Fruit fly (Drosophila melanogaster): ENCODE data around the gene CG2924.

The CG2924 gene

dm6 chrX:2262511-2262910, 8.1 kb downstream of the CG2924 start, which contains the start of the genes temp and CG3071:
Gene temp, minus strand, starts transcription at chrX:2262515.
Gene CG3071, plus strand, starts transcription at chrX:2262837.
- TF ChIP-seq Abd-B (GFP tag; optimal IDR thresholded peaks at IDR 0.05) (peak; percentile 73), lbe (GFP tag; optimal IDR thresholded peaks at IDR 0.05) (peak; percentile 9), CG2202 (tag; optimal IDR thresholded peaks at IDR 0.05) (peak; percentile 6), Mrtf (GFP tag; IDR thresholded peaks at IDR 0.05) (no peak), pzg (GFP tag; optimal IDR thresholded peaks at IDR 0.05) (peak; percentile 43), Vsx1 (GFP tag; optimal IDR thresholded peaks at IDR 0.05) (peak; percentile 2), MESR4 (GFP tag; optimal IDR thresholded peaks at IDR 0.05) (no peak), Hr3 (GFP tag; optimal IDR thresholded peaks at IDR 0.05) (peak; percentile 72), CG9797 (GFP tag; optimal IDR thresholded peaks at IDR 0.05) (peak; percentile 76), Meics (GFP tag; optimal IDR thresholded peaks at IDR 0.05) (peak; percentile 59), ci (GFP tag; IDR thresholded peaks at IDR 0.05) (no peak; the same call in 2 of the 3 replicates), ac (GFP tag; optimal IDR thresholded peaks at IDR 0.05) (no peak), unc-4 (GFP tag; IDR thresholded peaks at IDR 0.05; ENCODE audit: partially characterized antibody) (no peak), Doc2 (GFP tag; IDR thresholded peaks at IDR 0.05) (no peak), CG4820 (GFP tag; optimal IDR thresholded peaks at IDR 0.05) (peak; percentile 44), ase (GFP tag; IDR thresholded peaks at IDR 0.05) (no peak), CG14667 (GFP tag; IDR thresholded peaks at IDR 0.05) (no peak), CG14014 (GFP tag; IDR thresholded peaks at IDR 0.05) (no peak), CG16863 (GFP tag; optimal IDR thresholded peaks at IDR 0.05) (peak; percentile 61), CG2199 (GFP tag; IDR thresholded peaks at IDR 0.05) (no peak), cato (GFP tag; optimal IDR thresholded peaks at IDR 0.05; ENCODE audit: borderline replicate concordance) (no peak), sob (GFP tag; IDR thresholded peaks at IDR 0.05) (peak; percentile 52), schlank (tag; optimal IDR thresholded peaks at IDR 0.05) (no peak), CG3065 (GFP tag; optimal IDR thresholded peaks at IDR 0.05) (peak; percentile 8), twi (tag; optimal IDR thresholded peaks at IDR 0.05) (peak; percentile 82), Hey (tag; optimal IDR thresholded peaks at IDR 0.05) (peak; percentile 10), tin (GFP tag; optimal IDR thresholded peaks at IDR 0.05) (peak; percentile 62), kni (GFP tag; optimal IDR thresholded peaks at IDR 0.05) (no peak), CG32532 (GFP tag; IDR thresholded peaks at IDR 0.05) (peak; percentile 60), fu2 (GFP tag; optimal IDR thresholded peaks at IDR 0.05) (peak; percentile 66), CG9817 (tag; optimal IDR thresholded peaks at IDR 0.05) (peak; percentile 70), CG16779 (GFP tag; IDR thresholded peaks at IDR 0.05) (no peak), CG4360 (GFP tag; IDR thresholded peaks at IDR 0.05) (no peak), Hr51 (GFP tag; optimal IDR thresholded peaks at IDR 0.05) (peak; percentile 60 to 62), CG12236 (GFP tag; optimal IDR thresholded peaks at IDR 0.05) (no peak), CG7839 (tag; optimal IDR thresholded peaks at IDR 0.05) (peak; percentile 69), Antp (GFP tag; optimal IDR thresholded peaks at IDR 0.05) (peak; percentile 58), fd64A (GFP tag; optimal IDR thresholded peaks at IDR 0.05) (no peak), Atf6 (GFP tag; IDR thresholded peaks at IDR 0.05) (no peak), NFAT (GFP tag; IDR thresholded peaks at IDR 0.05) (no peak), Chrac-16 (GFP tag; optimal IDR thresholded peaks at IDR 0.05) (peak; percentile 66), Jarid2 (GFP tag; optimal IDR thresholded peaks at IDR 0.05) (no peak), CG12299 (tag; optimal IDR thresholded peaks at IDR 0.05) (peak; percentile 11), Doc3 (GFP tag; IDR thresholded peaks at IDR 0.05; ENCODE audit: partially characterized antibody) (no peak), CG16813 (GFP tag; IDR thresholded peaks at IDR 0.05; ENCODE audit: partially characterized antibody) (0 out of 3 replicates have a peak, but pooled peaks have one; percentile 25), HHEX (GFP tag; optimal IDR thresholded peaks at IDR 0.05) (peak; percentile 9), jing (GFP tag; optimal IDR thresholded peaks at IDR 0.05) (no peak), CG18476 (GFP tag; optimal IDR thresholded peaks at IDR 0.05) (peak; percentile 17), cwo (GFP tag; optimal IDR thresholded peaks at IDR 0.05) (peak; percentile 72), crc (GFP tag; optimal IDR thresholded peaks at IDR 0.05) (peak; percentile 23), CG11723 (GFP tag; optimal IDR thresholded peaks at IDR 0.05) (peak; percentile 36)

Measured in whole organism, embryonic.